Worm (Caenorhabditis elegans) whole organism, early embryonic: ENCODE measurements around the gene T16G1.3.

Source experiments
- ama-1 ChIP-seq: fragments of 150-350 bp; optimal IDR thresholded peaks from 2 replicates; lab custom pipeline; 2014
- ceh-36 ChIP-seq: sonication (generic microtip); optimal IDR thresholded peaks from 2 replicates; lab custom pipeline; 2016; ENCODE audit warnings: missing genetic modification characterization, inconsistent platforms, missing compliant biosample characterization
- ets-7 ChIP-seq: sonication (generic microtip); optimal IDR thresholded peaks from 2 replicates; lab custom pipeline; 2016; ENCODE audit warnings: missing genotype, missing genetic modification characterization, missing compliant biosample characterization
- flt-1 ChIP-seq: fragments of 200-800 bp; sonication (Bioruptor generic); IDR thresholded peaks from 2 replicates; pipeline ENCODE4 v1.3.6; 2022; ENCODE audit warnings: missing genetic modification characterization, missing compliant biosample characterization
- hmbx-1 ChIP-seq: sonication (generic microtip); optimal IDR thresholded peaks from 2 replicates; lab custom pipeline; 2016; ENCODE audit warnings: mild to moderate bottlenecking, missing genetic modification characterization, missing compliant biosample characterization
- sea-1 ChIP-seq: fragments of 200-800 bp; sonication (Bioruptor generic); conservative IDR thresholded peaks from 2 replicates; pipeline ENCODE4 v1.3.6; 2022; ENCODE audit warnings: missing genetic modification characterization, missing compliant biosample characterization
- tbx-11 ChIP-seq: fragments of 200-800 bp; sonication (Bioruptor generic); IDR thresholded peaks from 2 replicates; pipeline ENCODE4 v1.3.6; 2022; ENCODE audit warnings: missing genetic modification characterization, missing compliant biosample characterization
- tbx-37 ChIP-seq: fragments of 200-800 bp; sonication (Bioruptor generic); conservative IDR thresholded peaks from 2 replicates; pipeline ENCODE4 v1.3.6; 2022; ENCODE audit warnings: missing genetic modification reagents, missing genetic modification characterization, missing compliant biosample characterization

- TF ChIP-seq hmbx-1 (tag; lab: Kevin White, UChicago) (no peak), tbx-37 (GFP tag; lab: Robert Waterston, UW) (no peak), ceh-36 (no peak), tbx-11 (GFP tag; lab: Robert Waterston, UW) (no peak), ama-1 (lab: Kevin White, UChicago) (no peak), flt-1 (GFP tag; lab: Robert Waterston, UW) (no peak), ets-7 (tag; lab: Kevin White, UChicago) (no peak), sea-1 (no peak)
These were observed 29.9 kb upstream of the T16G1.3 start for ce11 chrV:12974047-12974446.
